Worm (Caenorhabditis elegans) whole organism, mixed stage, embryonic: Measurements from ENCODE around the gene jmjd-2.

Source experiments
- blmp-1 ChIP-seq: fragments of 150-350 bp; optimal IDR thresholded peaks from 2 replicates; lab custom pipeline; 2014; ENCODE audit warnings: missing biosample characterization, missing genetic modification characterization
- ceh-43 ChIP-seq: fragments of 200-800 bp; sonication (Bioruptor generic); optimal IDR thresholded peaks from 2 replicates; lab custom pipeline; 2018; ENCODE audit warnings: mild to moderate bottlenecking, missing genetic modification characterization, moderate library complexity, missing compliant biosample characterization
- ces-1 ChIP-seq: fragments of 150-350 bp; optimal IDR thresholded peaks from 2 replicates; lab custom pipeline; 2014; ENCODE audit warnings: missing biosample characterization, missing genetic modification reagents, missing genetic modification characterization
- hlh-1 ChIP-seq: fragments of 150-350 bp; optimal IDR thresholded peaks from 2 replicates; lab custom pipeline; 2014; ENCODE audit warnings: missing biosample characterization, missing genetic modification reagents, missing genetic modification characterization
- lin-13 ChIP-seq: fragments of 150-350 bp; optimal IDR thresholded peaks from 2 replicates; lab custom pipeline; 2014; ENCODE audit warnings: missing biosample characterization, missing genetic modification characterization
- nhr-12 ChIP-seq: fragments of 150-350 bp; optimal IDR thresholded peaks from 2 replicates; lab custom pipeline; 2014; ENCODE audit warnings: missing biosample characterization, missing genetic modification characterization
- nhr-2 ChIP-seq: fragments of 150-350 bp; optimal IDR thresholded peaks from 2 replicates; lab custom pipeline; 2014; ENCODE audit warnings: missing biosample characterization, missing genetic modification characterization
- nhr-28 ChIP-seq: fragments of 150-350 bp; optimal IDR thresholded peaks from 2 replicates; lab custom pipeline; 2014; ENCODE audit warnings: missing biosample characterization, missing genetic modification characterization
- pha-4 ChIP-seq: fragments of 150-350 bp; optimal IDR thresholded peaks from 2 replicates; lab custom pipeline; 2018; ENCODE audit warnings: missing biosample characterization, missing genetic modification reagents, missing genetic modification characterization
- sptf-1 ChIP-seq: sonication (generic microtip); optimal IDR thresholded peaks from 2 replicates; lab custom pipeline; 2017; ENCODE audit warnings: mild to moderate bottlenecking, missing genetic modification characterization, moderate library complexity, missing compliant biosample characterization
- tbx-8 ChIP-seq: fragments of 200-800 bp; sonication (Bioruptor generic); optimal IDR thresholded peaks from 2 replicates; lab custom pipeline; 2018; ENCODE audit warnings: mild to moderate bottlenecking, missing genetic modification characterization, moderate library complexity, missing compliant biosample characterization
- unc-39 ChIP-seq: fragments of 150-350 bp; optimal IDR thresholded peaks from 2 replicates; lab custom pipeline; 2014; ENCODE audit warnings: missing biosample characterization, missing genetic modification characterization
- unc-62 ChIP-seq: fragments of 150-350 bp; optimal IDR thresholded peaks from 2 replicates; lab custom pipeline; 2014; ENCODE audit warnings: missing biosample characterization, missing genetic modification reagents, missing genetic modification characterization
- ztf-11 ChIP-seq: fragments of 150-350 bp; optimal IDR thresholded peaks from 2 replicates; lab custom pipeline; 2014; ENCODE audit warnings: missing biosample characterization, missing genetic modification characterization

DNA sequence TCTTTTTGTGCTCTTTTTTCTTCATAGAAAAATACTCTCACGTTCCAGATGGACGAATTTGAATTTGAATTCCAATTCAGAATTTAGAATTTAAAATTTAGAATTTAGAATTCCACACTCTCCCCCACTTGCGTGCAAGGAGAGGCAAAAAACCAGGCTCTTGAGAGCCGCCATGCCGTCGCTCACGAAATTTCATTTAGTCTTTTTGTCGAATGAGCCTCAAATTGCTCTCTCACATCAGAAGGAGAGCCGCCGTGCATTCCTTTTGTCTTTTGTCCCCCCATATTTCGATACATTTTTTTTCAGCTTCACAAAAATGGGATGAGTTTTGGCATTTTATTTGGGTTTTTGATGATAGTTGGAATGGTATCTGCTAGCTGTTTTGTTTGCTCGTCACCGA is 32.3 kb downstream of the jmjd-2 start, which contains the start of gene hot-7:
- peak; percentile 11 for TF ChIP-seq ces-1
- TF ChIP-seq nhr-28 = no peak
- no peak for TF ChIP-seq sptf-1
- TF ChIP-seq ztf-11 (tag; lab: Kevin White, UChicago) = no peak
- no peak for TF ChIP-seq lin-13 (tag; lab: Kevin White, UChicago)
- TF ChIP-seq ceh-43 = no peak
- TF ChIP-seq pha-4 (tag; lab: Kevin White, UChicago) = no peak
- no peak for TF ChIP-seq blmp-1
- TF ChIP-seq unc-39 (tag; lab: Kevin White, UChicago) = no peak
- TF ChIP-seq tbx-8 = no peak
- no peak for TF ChIP-seq hlh-1
- no peak for TF ChIP-seq unc-62
- TF ChIP-seq nhr-2 (tag; lab: Kevin White, UChicago) = no peak
- TF ChIP-seq nhr-12 (tag; lab: Kevin White, UChicago) = no peak
